Worm (Caenorhabditis elegans) whole organism, mixed stage, embryonic: ENCODE measurements around the gene gly-20.

Experiments
- ceh-39 ChIP-seq: fragments of 150-350 bp; optimal IDR thresholded peaks from 2 replicates; lab custom pipeline; 2014; ENCODE audit warnings: missing biosample characterization, missing genetic modification characterization
- ceh-83 ChIP-seq: fragments of 200-800 bp; sonication (Bioruptor generic); optimal IDR thresholded peaks from 2 replicates; lab custom pipeline; 2018; ENCODE audit warnings: mild to moderate bottlenecking, missing genetic modification characterization, missing compliant biosample characterization
- elt-3 ChIP-seq: fragments of 150-350 bp; optimal IDR thresholded peaks from 2 replicates; lab custom pipeline; 2014; ENCODE audit warnings: missing biosample characterization, missing genetic modification characterization
- nhr-12 ChIP-seq: fragments of 150-350 bp; optimal IDR thresholded peaks from 2 replicates; lab custom pipeline; 2014; ENCODE audit warnings: missing biosample characterization, missing genetic modification characterization
- nhr-237 ChIP-seq: fragments of 150-350 bp; optimal IDR thresholded peaks from 2 replicates; lab custom pipeline; 2014; ENCODE audit warnings: missing biosample characterization, missing genetic modification characterization
- pha-4 ChIP-seq: fragments of 150-350 bp; optimal IDR thresholded peaks from 2 replicates; lab custom pipeline; 2018; ENCODE audit warnings: missing biosample characterization, missing genetic modification reagents, missing genetic modification characterization
- unc-120 ChIP-seq: sonication (generic microtip); optimal IDR thresholded peaks from 2 replicates; lab custom pipeline; 2017; ENCODE audit warnings: missing genetic modification characterization, missing compliant biosample characterization; ENCODE audit not compliant: poor library complexity, severe bottlenecking
- unc-39 ChIP-seq: fragments of 150-350 bp; optimal IDR thresholded peaks from 2 replicates; lab custom pipeline; 2014; ENCODE audit warnings: missing biosample characterization, missing genetic modification characterization
- unc-62 ChIP-seq: fragments of 150-350 bp; optimal IDR thresholded peaks from 2 replicates; lab custom pipeline; 2014; ENCODE audit warnings: missing biosample characterization, missing genetic modification reagents, missing genetic modification characterization
- ztf-11 ChIP-seq: fragments of 150-350 bp; optimal IDR thresholded peaks from 2 replicates; lab custom pipeline; 2014; ENCODE audit warnings: missing biosample characterization, missing genetic modification characterization

- no peak for TF ChIP-seq unc-39 (tag; lab: Kevin White, UChicago)
- no peak for TF ChIP-seq ceh-39 (tag; lab: Kevin White, UChicago)
- TF ChIP-seq ztf-11 (tag; lab: Kevin White, UChicago), result no peak
- TF ChIP-seq unc-120, result no peak
- no peak for TF ChIP-seq nhr-12
- TF ChIP-seq elt-3, result no peak
- TF ChIP-seq nhr-237 (tag; lab: Kevin White, UChicago), result no peak
- no peak for TF ChIP-seq ceh-83 (GFP tag; lab: Kevin White, UChicago)
- TF ChIP-seq pha-4, result no peak
- TF ChIP-seq unc-62 (GFP tag; lab: Kevin White, UChicago), result no peak
Observed at ce11 chrV:11294393-11294792, 12.0 kb downstream of the gly-20 start, which contains the start of gene T03F7.6.
